Worm (Caenorhabditis elegans) whole organism, late embryonic: ENCODE measurements around the gene ugt-11.

Experiments
- C08G9.2 ChIP-seq: sonication (generic microtip); optimal IDR thresholded peaks from 2 replicates; lab custom pipeline; 2016; ENCODE audit warnings: mild to moderate bottlenecking, missing genetic modification characterization, moderate library complexity, missing compliant biosample characterization
- C38D4.7 ChIP-seq: fragments of 200-800 bp; sonication (Bioruptor generic); optimal IDR thresholded peaks from 2 replicates; lab custom pipeline; 2018; ENCODE audit warnings: mild to moderate bottlenecking, missing genetic modification characterization, moderate library complexity, missing compliant biosample characterization
- F13H6.1 ChIP-seq: sonication (generic microtip); optimal IDR thresholded peaks from 2 replicates; lab custom pipeline; 2016; ENCODE audit warnings: missing genetic modification characterization, missing compliant biosample characterization
- T23F11.4 ChIP-seq: fragments of 200-800 bp; sonication (Bioruptor generic); optimal IDR thresholded peaks from 2 replicates; lab custom pipeline; 2018; ENCODE audit warnings: mild to moderate bottlenecking, missing genetic modification characterization, missing compliant biosample characterization
- ahr-1 ChIP-seq: sonication (generic microtip); optimal IDR thresholded peaks from 2 replicates; lab custom pipeline; 2016; ENCODE audit warnings: missing genetic modification characterization, missing compliant biosample characterization
- ama-1 ChIP-seq: fragments of 150-350 bp; optimal IDR thresholded peaks from 2 replicates; lab custom pipeline; 2014
- ceh-2 ChIP-seq: sonication (generic microtip); optimal IDR thresholded peaks from 2 replicates; lab custom pipeline; 2016; ENCODE audit warnings: missing genotype, missing genetic modification characterization, missing compliant biosample characterization
- ceh-22 ChIP-seq: sonication (generic microtip); optimal IDR thresholded peaks from 2 replicates; lab custom pipeline; 2017; ENCODE audit warnings: missing biosample characterization, missing genetic modification characterization
- ceh-31 ChIP-seq: sonication (generic microtip); optimal IDR thresholded peaks from 2 replicates; lab custom pipeline; 2016; ENCODE audit warnings: missing genetic modification characterization, missing compliant biosample characterization
- ceh-34 ChIP-seq: sonication (generic microtip); optimal IDR thresholded peaks from 2 replicates; lab custom pipeline; 2016; ENCODE audit warnings: mild to moderate bottlenecking, missing genetic modification characterization, missing compliant biosample characterization
- ceh-48 ChIP-seq: sonication (generic microtip); optimal IDR thresholded peaks from 2 replicates; lab custom pipeline; 2016; ENCODE audit warnings: missing genetic modification characterization, inconsistent platforms, missing compliant biosample characterization
- ceh-6 ChIP-seq: fragments of 200-800 bp; sonication (Bioruptor generic); optimal IDR thresholded peaks from 2 replicates; lab custom pipeline; 2018; ENCODE audit warnings: mild to moderate bottlenecking, missing genetic modification characterization, missing compliant biosample characterization
- che-1 ChIP-seq: sonication (generic microtip); optimal IDR thresholded peaks from 2 replicates; lab custom pipeline; 2016; ENCODE audit warnings: mild to moderate bottlenecking, missing genetic modification characterization, missing compliant biosample characterization
- dve-1 ChIP-seq: sonication (generic microtip); optimal IDR thresholded peaks from 2 replicates; lab custom pipeline; 2017; ENCODE audit warnings: antibody characterized with exemption, mild to moderate bottlenecking, missing genetic modification characterization, missing compliant biosample characterization
- elt-4 ChIP-seq: sonication (generic microtip); optimal IDR thresholded peaks from 2 replicates; lab custom pipeline; 2016; ENCODE audit warnings: missing genetic modification characterization, missing compliant biosample characterization
- ets-4 ChIP-seq: sonication (generic microtip); optimal IDR thresholded peaks from 2 replicates; lab custom pipeline; 2016; ENCODE audit warnings: missing genetic modification characterization, missing compliant biosample characterization
- fax-1 ChIP-seq: sonication (generic microtip); optimal IDR thresholded peaks from 2 replicates; lab custom pipeline; 2016; ENCODE audit warnings: missing genotype, missing genetic modification characterization, missing compliant biosample characterization
- fkh-10 ChIP-seq: fragments of 150-350 bp; optimal IDR thresholded peaks from 2 replicates; lab custom pipeline; 2014; ENCODE audit warnings: missing biosample characterization, missing genetic modification reagents, missing genetic modification characterization
- gmeb-2 ChIP-seq: sonication (generic microtip); optimal IDR thresholded peaks from 2 replicates; lab custom pipeline; 2016; ENCODE audit warnings: missing genetic modification characterization, inconsistent platforms, missing compliant biosample characterization
- hlh-13 ChIP-seq: fragments of 200-800 bp; sonication (Bioruptor generic); optimal IDR thresholded peaks from 2 replicates; lab custom pipeline; 2018; ENCODE audit warnings: mild to moderate bottlenecking, missing genetic modification characterization, missing compliant biosample characterization
- hlh-6 ChIP-seq: sonication (generic microtip); optimal IDR thresholded peaks from 2 replicates; lab custom pipeline; 2016; ENCODE audit warnings: missing genotype, missing genetic modification characterization, missing compliant biosample characterization
- hlh-8 ChIP-seq: sonication (generic microtip); optimal IDR thresholded peaks from 2 replicates; lab custom pipeline; 2016; ENCODE audit warnings: missing genotype, missing genetic modification characterization, missing compliant biosample characterization
- lim-6 ChIP-seq: sonication (generic microtip); optimal IDR thresholded peaks from 2 replicates; lab custom pipeline; 2016; ENCODE audit warnings: missing genetic modification characterization, missing compliant biosample characterization
- lin-11 ChIP-seq: fragments of 200-800 bp; sonication (Bioruptor generic); optimal IDR thresholded peaks from 2 replicates; lab custom pipeline; 2018; ENCODE audit warnings: mild to moderate bottlenecking, missing genetic modification characterization, missing compliant biosample characterization
- madf-2 ChIP-seq: sonication (generic microtip); optimal IDR thresholded peaks from 2 replicates; lab custom pipeline; 2017; ENCODE audit warnings: missing genetic modification characterization, missing compliant biosample characterization
- nhr-11 ChIP-seq: fragments of 150-350 bp; optimal IDR thresholded peaks from 2 replicates; lab custom pipeline; 2014; ENCODE audit warnings: missing biosample characterization, missing genetic modification characterization
- npax-4 ChIP-seq: sonication (generic microtip); optimal IDR thresholded peaks from 2 replicates; lab custom pipeline; 2016; ENCODE audit warnings: missing genetic modification characterization, missing compliant biosample characterization
- pag-3 ChIP-seq: sonication (generic microtip); optimal IDR thresholded peaks from 2 replicates; lab custom pipeline; 2016; ENCODE audit warnings: missing compliant biosample characterization, missing genetic modification characterization, borderline replicate concordance
- pha-2 ChIP-seq: sonication (generic microtip); optimal IDR thresholded peaks from 2 replicates; lab custom pipeline; 2017; ENCODE audit warnings: mild to moderate bottlenecking, missing genetic modification characterization, missing compliant biosample characterization
- pha-4 ChIP-seq: fragments of 150-350 bp; optimal IDR thresholded peaks from 2 replicates; lab custom pipeline; 2018; ENCODE audit warnings: missing biosample characterization, missing genetic modification reagents, missing genetic modification characterization
- pros-1 ChIP-seq: fragments of 150-350 bp; optimal IDR thresholded peaks from 2 replicates; lab custom pipeline; 2014; ENCODE audit warnings: missing biosample characterization, missing genetic modification reagents, missing genetic modification characterization
- sdc-2 ChIP-seq: sonication (generic microtip); optimal IDR thresholded peaks from 2 replicates; lab custom pipeline; 2016; ENCODE audit warnings: missing genotype, missing genetic modification characterization, missing compliant biosample characterization
- sox-4 ChIP-seq: sonication (generic microtip); optimal IDR thresholded peaks from 2 replicates; lab custom pipeline; 2017; ENCODE audit warnings: mild to moderate bottlenecking, missing genetic modification characterization, inconsistent platforms, missing compliant biosample characterization
- tbx-7 ChIP-seq: sonication (generic microtip); optimal IDR thresholded peaks from 2 replicates; lab custom pipeline; 2016; ENCODE audit warnings: missing genotype, missing genetic modification characterization, missing compliant biosample characterization
- ttx-3 ChIP-seq: sonication (generic microtip); optimal IDR thresholded peaks from 2 replicates; lab custom pipeline; 2016; ENCODE audit warnings: missing genetic modification reagents, missing genetic modification characterization, missing compliant biosample characterization
- unc-3 ChIP-seq, 2 experiments: fragments of 200-800 bp in 1 of 2; sonication (Bioruptor generic) in 1 of 2; sonication (generic microtip) in 1 of 2; conservative IDR thresholded peaks in 1 of 2; optimal IDR thresholded peaks in 1 of 2; 2 replicates each; pipeline versions ENCODE4 v1.3.6 to Lab custom; 2016 to 2022; ENCODE audit warnings: missing compliant biosample characterization in 2 of 2, missing genetic modification characterization in 2 of 2, missing genetic modification reagents in 1 of 2
- unc-86 ChIP-seq: sonication (generic microtip); optimal IDR thresholded peaks from 2 replicates; lab custom pipeline; 2016; ENCODE audit warnings: missing genetic modification characterization, missing compliant biosample characterization
- zip-5 ChIP-seq: sonication (generic microtip); optimal IDR thresholded peaks from 2 replicates; lab custom pipeline; 2016; ENCODE audit warnings: missing genetic modification characterization, missing compliant biosample characterization
- ztf-16 ChIP-seq: sonication (generic microtip); optimal IDR thresholded peaks from 2 replicates; lab custom pipeline; 2017; ENCODE audit warnings: missing genetic modification characterization, missing compliant biosample characterization

Gene ugt-11

DNA sequence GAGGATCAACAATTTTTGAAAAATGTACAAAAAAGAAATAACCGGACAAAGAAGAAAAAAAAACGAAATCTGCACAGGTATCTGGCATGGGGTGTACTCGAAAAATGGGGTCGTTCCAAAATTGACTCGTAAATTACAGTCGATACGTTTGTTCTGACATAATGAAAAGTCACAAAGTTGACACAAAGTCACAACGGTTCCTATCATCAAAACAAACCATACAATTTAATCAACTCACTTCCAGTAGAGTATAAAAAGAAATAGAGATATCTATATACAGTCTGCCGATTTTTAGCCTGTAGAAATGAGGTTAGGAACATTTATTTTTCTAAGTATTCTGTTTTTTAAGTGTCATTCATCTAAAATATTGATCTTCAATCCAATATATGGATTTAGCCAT lies 10.4 kb downstream of the ugt-11 start, which contains the start of gene T19H12.12:
TSS of gene T19H12.12 (plus strand) at position 301 of the 400 bp plus-strand sequence.
- TF ChIP-seq lim-6 (tag; lab: Kevin White, UChicago) (no peak), gmeb-2 (tag; lab: Kevin White, UChicago) (no peak), ceh-2 (tag; lab: Kevin White, UChicago) (no peak), ceh-22 (tag; lab: Kevin White, UChicago) (no peak), zip-5 (tag; lab: Kevin White, UChicago) (no peak), ahr-1 (tag; lab: Kevin White, UChicago) (no peak), fax-1 (tag; lab: Kevin White, UChicago) (no peak), nhr-11 (tag; lab: Kevin White, UChicago) (no peak), hlh-6 (tag; lab: Kevin White, UChicago) (no peak), pha-2 (tag; lab: Kevin White, UChicago) (no peak)

DNA sequence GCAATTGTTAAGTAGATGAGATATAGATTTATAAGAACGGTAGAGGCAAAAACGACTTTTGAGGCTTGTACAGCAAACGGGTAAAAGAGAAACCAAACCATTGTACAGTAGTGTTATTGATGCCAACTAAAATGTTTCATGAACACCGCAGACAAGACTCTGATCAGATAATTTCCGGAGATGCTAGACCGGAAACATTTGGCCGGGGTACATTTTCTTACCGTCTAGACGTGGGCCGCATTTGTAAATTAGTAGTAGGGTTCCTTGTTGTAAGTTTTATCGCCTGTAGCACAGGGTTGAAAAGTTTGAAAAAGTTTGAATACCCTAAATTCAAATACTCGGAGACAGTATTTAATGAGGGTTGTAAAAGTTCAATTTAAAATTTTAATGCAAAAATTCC lies 13.5 kb downstream of the ugt-11 start, which contains the start of gene str-32:
TSS of gene str-32 (minus strand) at position 101 of the 400 bp plus-strand sequence.
- TF ChIP-seq ceh-6 (GFP tag; lab: Kevin White, UChicago) (no peak), hlh-6 (tag; lab: Kevin White, UChicago) (no peak), madf-2 (tag; lab: Kevin White, UChicago) (no peak), ceh-48 (tag; lab: Kevin White, UChicago) (no peak), pros-1 (tag; lab: Kevin White, UChicago) (no peak), lim-6 (tag; lab: Kevin White, UChicago) (no peak), ama-1 (no peak), ets-4 (tag; lab: Kevin White, UChicago) (no peak), C08G9.2 (tag; lab: Kevin White, UChicago) (no peak), ttx-3 (tag; lab: Kevin White, UChicago) (no peak), hlh-8 (tag; lab: Kevin White, UChicago) (no peak), fax-1 (tag; lab: Kevin White, UChicago) (no peak), ceh-31 (tag; lab: Kevin White, UChicago) (no peak), pag-3 (no peak), T23F11.4 (no peak), dve-1 (no peak), elt-4 (tag; lab: Kevin White, UChicago) (no peak), unc-86 (tag; lab: Kevin White, UChicago) (no peak), ceh-22 (tag; lab: Kevin White, UChicago) (no peak), hlh-13 (GFP tag; lab: Kevin White, UChicago) (no peak)

DNA sequence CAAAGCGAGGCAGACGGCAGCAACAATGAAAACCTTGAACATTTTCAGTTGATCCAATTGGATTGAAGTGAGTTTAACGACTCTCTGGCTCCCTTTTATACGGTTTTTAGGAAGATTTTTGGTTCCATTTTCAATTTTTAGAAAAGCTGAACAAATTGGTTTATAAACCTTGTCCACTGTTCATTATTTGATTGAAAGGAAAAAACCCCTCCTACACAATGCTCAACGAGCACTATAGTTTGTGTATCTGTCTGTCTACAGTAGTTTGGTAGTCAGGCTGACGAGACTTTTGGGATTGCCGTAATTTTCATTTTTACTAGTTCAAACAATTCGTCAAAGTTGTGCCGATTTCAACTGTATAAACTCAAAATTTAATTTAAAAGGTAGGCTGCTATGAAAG lies 15.6 kb downstream of the ugt-11 start, which contains the start of gene T19H12.15:
TSS of gene T19H12.15 (minus strand) at position 101 of the 400 bp plus-strand sequence.
- TF ChIP-seq C38D4.7 (no peak), npax-4 (tag; lab: Kevin White, UChicago) (no peak), dve-1 (no peak), sdc-2 (no peak), sox-4 (tag; lab: Kevin White, UChicago) (no peak), ttx-3 (tag; lab: Kevin White, UChicago) (no peak), pha-4 (tag; lab: Kevin White, UChicago) (no peak), ztf-16 (no peak), lin-11 (tag; lab: Kevin White, UChicago) (no peak), ceh-34 (tag; lab: Kevin White, UChicago) (no peak), fkh-10 (GFP tag; lab: Kevin White, UChicago) (no peak), F13H6.1 (tag; lab: Kevin White, UChicago) (no peak), tbx-7 (no peak), unc-3 (GFP tag; conservative IDR thresholded peaks at IDR 0.05; lab: Robert Waterston, UW) (no peak), unc-3 (tag; optimal IDR thresholded peaks at IDR 0.05; lab: Kevin White, UChicago) (no peak), che-1 (no peak)
